Worm (Caenorhabditis elegans) whole organism, late embryonic: ENCODE results near the gene R193.6.

Experiments used
- C08G9.2 ChIP-seq: sonication (generic microtip); optimal IDR thresholded peaks from 2 replicates; lab custom pipeline; 2016; ENCODE audit warnings: mild to moderate bottlenecking, missing genetic modification characterization, moderate library complexity, missing compliant biosample characterization
- F13H6.1 ChIP-seq: sonication (generic microtip); optimal IDR thresholded peaks from 2 replicates; lab custom pipeline; 2016; ENCODE audit warnings: missing genetic modification characterization, missing compliant biosample characterization
- K02D7.2 ChIP-seq: sonication (generic microtip); optimal IDR thresholded peaks from 2 replicates; lab custom pipeline; 2017; ENCODE audit warnings: mild to moderate bottlenecking, missing genetic modification characterization, missing compliant biosample characterization
- ahr-1 ChIP-seq: sonication (generic microtip); optimal IDR thresholded peaks from 2 replicates; lab custom pipeline; 2016; ENCODE audit warnings: missing genetic modification characterization, missing compliant biosample characterization
- ama-1 ChIP-seq: fragments of 150-350 bp; optimal IDR thresholded peaks from 2 replicates; lab custom pipeline; 2014
- ceh-18 ChIP-seq: sonication (generic microtip); optimal IDR thresholded peaks from 2 replicates; lab custom pipeline; 2016; ENCODE audit warnings: missing genetic modification characterization, missing compliant biosample characterization
- ceh-19 ChIP-seq: fragments of 200-800 bp; sonication (Bioruptor generic); optimal IDR thresholded peaks from 2 replicates; lab custom pipeline; 2018; ENCODE audit warnings: mild to moderate bottlenecking, missing genetic modification characterization, missing compliant biosample characterization
- ceh-2 ChIP-seq: sonication (generic microtip); optimal IDR thresholded peaks from 2 replicates; lab custom pipeline; 2016; ENCODE audit warnings: missing genotype, missing genetic modification characterization, missing compliant biosample characterization
- ceh-22 ChIP-seq: sonication (generic microtip); optimal IDR thresholded peaks from 2 replicates; lab custom pipeline; 2017; ENCODE audit warnings: missing biosample characterization, missing genetic modification characterization
- ceh-30 ChIP-seq: fragments of 150-350 bp; optimal IDR thresholded peaks from 2 replicates; lab custom pipeline; 2014; ENCODE audit warnings: missing biosample characterization, missing genetic modification characterization
- ceh-34 ChIP-seq: sonication (generic microtip); optimal IDR thresholded peaks from 2 replicates; lab custom pipeline; 2016; ENCODE audit warnings: mild to moderate bottlenecking, missing genetic modification characterization, missing compliant biosample characterization
- ceh-48 ChIP-seq: sonication (generic microtip); optimal IDR thresholded peaks from 2 replicates; lab custom pipeline; 2016; ENCODE audit warnings: missing genetic modification characterization, inconsistent platforms, missing compliant biosample characterization
- ceh-6 ChIP-seq: fragments of 200-800 bp; sonication (Bioruptor generic); optimal IDR thresholded peaks from 2 replicates; lab custom pipeline; 2018; ENCODE audit warnings: mild to moderate bottlenecking, missing genetic modification characterization, missing compliant biosample characterization
- ceh-9 ChIP-seq: sonication (generic microtip); optimal IDR thresholded peaks from 2 replicates; lab custom pipeline; 2016; ENCODE audit warnings: mild to moderate bottlenecking, missing genetic modification characterization, inconsistent platforms, missing compliant biosample characterization
- elt-2 ChIP-seq: sonication (generic microtip); optimal IDR thresholded peaks from 2 replicates; lab custom pipeline; 2016; ENCODE audit warnings: missing genetic modification reagents, missing genetic modification characterization, missing compliant biosample characterization
- ets-4 ChIP-seq: sonication (generic microtip); optimal IDR thresholded peaks from 2 replicates; lab custom pipeline; 2016; ENCODE audit warnings: missing genetic modification characterization, missing compliant biosample characterization
- fax-1 ChIP-seq: sonication (generic microtip); optimal IDR thresholded peaks from 2 replicates; lab custom pipeline; 2016; ENCODE audit warnings: missing genotype, missing genetic modification characterization, missing compliant biosample characterization
- fkh-6 ChIP-seq: sonication (generic microtip); optimal IDR thresholded peaks from 2 replicates; lab custom pipeline; 2016; ENCODE audit warnings: missing genetic modification characterization, missing compliant biosample characterization
- gmeb-2 ChIP-seq: sonication (generic microtip); optimal IDR thresholded peaks from 2 replicates; lab custom pipeline; 2016; ENCODE audit warnings: missing genetic modification characterization, inconsistent platforms, missing compliant biosample characterization
- hlh-6 ChIP-seq: sonication (generic microtip); optimal IDR thresholded peaks from 2 replicates; lab custom pipeline; 2016; ENCODE audit warnings: missing genotype, missing genetic modification characterization, missing compliant biosample characterization
- hlh-8 ChIP-seq: sonication (generic microtip); optimal IDR thresholded peaks from 2 replicates; lab custom pipeline; 2016; ENCODE audit warnings: missing genotype, missing genetic modification characterization, missing compliant biosample characterization
- lin-11 ChIP-seq: fragments of 200-800 bp; sonication (Bioruptor generic); optimal IDR thresholded peaks from 2 replicates; lab custom pipeline; 2018; ENCODE audit warnings: mild to moderate bottlenecking, missing genetic modification characterization, missing compliant biosample characterization
- madf-2 ChIP-seq: sonication (generic microtip); optimal IDR thresholded peaks from 2 replicates; lab custom pipeline; 2017; ENCODE audit warnings: missing genetic modification characterization, missing compliant biosample characterization
- nfya-1 ChIP-seq: sonication (generic microtip); optimal IDR thresholded peaks from 2 replicates; lab custom pipeline; 2017; ENCODE audit warnings: missing genetic modification characterization, mild to moderate bottlenecking, missing compliant biosample characterization, antibody characterized with exemption, moderate library complexity
- nhr-11 ChIP-seq: fragments of 150-350 bp; optimal IDR thresholded peaks from 2 replicates; lab custom pipeline; 2014; ENCODE audit warnings: missing biosample characterization, missing genetic modification characterization
- nhr-232 ChIP-seq: sonication (generic microtip); optimal IDR thresholded peaks from 2 replicates; lab custom pipeline; 2016; ENCODE audit warnings: missing genetic modification characterization, missing compliant biosample characterization
- npax-4 ChIP-seq: sonication (generic microtip); optimal IDR thresholded peaks from 2 replicates; lab custom pipeline; 2016; ENCODE audit warnings: missing genetic modification characterization, missing compliant biosample characterization
- odd-2 ChIP-seq: sonication (generic microtip); optimal IDR thresholded peaks from 2 replicates; lab custom pipeline; 2017; ENCODE audit warnings: antibody characterized with exemption, mild to moderate bottlenecking, missing genetic modification characterization, missing compliant biosample characterization
- pag-3 ChIP-seq: sonication (generic microtip); optimal IDR thresholded peaks from 2 replicates; lab custom pipeline; 2016; ENCODE audit warnings: missing compliant biosample characterization, missing genetic modification characterization, borderline replicate concordance
- pax-1 ChIP-seq: fragments of 150-350 bp; optimal IDR thresholded peaks from 2 replicates; lab custom pipeline; 2014; ENCODE audit warnings: missing biosample characterization, missing genetic modification characterization
- pha-4 ChIP-seq: fragments of 150-350 bp; optimal IDR thresholded peaks from 2 replicates; lab custom pipeline; 2018; ENCODE audit warnings: missing biosample characterization, missing genetic modification reagents, missing genetic modification characterization
- rnt-1 ChIP-seq: sonication (generic microtip); optimal IDR thresholded peaks from 2 replicates; lab custom pipeline; 2016; ENCODE audit warnings: missing genetic modification characterization, missing compliant biosample characterization
- sox-4 ChIP-seq: sonication (generic microtip); optimal IDR thresholded peaks from 2 replicates; lab custom pipeline; 2017; ENCODE audit warnings: mild to moderate bottlenecking, missing genetic modification characterization, inconsistent platforms, missing compliant biosample characterization
- tbx-7 ChIP-seq: sonication (generic microtip); optimal IDR thresholded peaks from 2 replicates; lab custom pipeline; 2016; ENCODE audit warnings: missing genotype, missing genetic modification characterization, missing compliant biosample characterization
- unc-3 ChIP-seq, 2 experiments: fragments of 200-800 bp in 1 of 2; sonication (Bioruptor generic) in 1 of 2; sonication (generic microtip) in 1 of 2; conservative IDR thresholded peaks in 1 of 2; optimal IDR thresholded peaks in 1 of 2; 2 replicates each; pipeline versions ENCODE4 v1.3.6 to Lab custom; 2016 to 2022; ENCODE audit warnings: missing compliant biosample characterization in 2 of 2, missing genetic modification characterization in 2 of 2, missing genetic modification reagents in 1 of 2
- unc-55 ChIP-seq: sonication (generic microtip); optimal IDR thresholded peaks from 2 replicates; lab custom pipeline; 2017; ENCODE audit warnings: missing biosample characterization, missing genetic modification reagents, missing genetic modification characterization
- ztf-16 ChIP-seq: sonication (generic microtip); optimal IDR thresholded peaks from 2 replicates; lab custom pipeline; 2017; ENCODE audit warnings: missing genetic modification characterization, missing compliant biosample characterization

R193.6 gene

ce11 chrX:1103702-1104262 lies 44.8 kb upstream of the R193.6 start, which contains the start of gene ife-4 (continued):
- TF ChIP-seq npax-4 (tag; lab: Kevin White, UChicago) (no peak), pag-3 (tag; lab: Kevin White, UChicago) (no peak), madf-2 (tag; lab: Kevin White, UChicago) (no peak), elt-2 (tag; lab: Kevin White, UChicago) (no peak), fax-1 (tag; lab: Kevin White, UChicago) (peak; percentile 15), ceh-2 (tag; lab: Kevin White, UChicago) (peak; percentile 59), unc-3 (GFP tag; conservative IDR thresholded peaks at IDR 0.05; lab: Robert Waterston, UW) (no peak), unc-3 (tag; optimal IDR thresholded peaks at IDR 0.05; lab: Kevin White, UChicago) (no peak), gmeb-2 (tag; lab: Kevin White, UChicago) (no peak), tbx-7 (tag; lab: Kevin White, UChicago) (no peak), ets-4 (no peak), ceh-6 (no peak), F13H6.1 (no peak), nhr-11 (tag; lab: Kevin White, UChicago) (no peak), unc-55 (peak; percentile 72), odd-2 (tag; lab: Kevin White, UChicago) (no peak), lin-11 (tag; lab: Kevin White, UChicago) (no peak), ceh-48 (tag; lab: Kevin White, UChicago) (peak; percentile 87), nhr-232 (no peak), C08G9.2 (tag; lab: Kevin White, UChicago) (peak; percentile 18), hlh-8 (tag; lab: Kevin White, UChicago) (peak; percentile 36)
- TF ChIP-seq, all 69 proteins: peak for 16

- TF ChIP-seq sox-4 (tag; lab: Kevin White, UChicago) (no peak), ceh-9 (tag; lab: Kevin White, UChicago) (no peak), ceh-22 (tag; lab: Kevin White, UChicago) (no peak), pha-4 (tag; lab: Kevin White, UChicago) (no peak), ceh-34 (tag; lab: Kevin White, UChicago) (no peak), madf-2 (tag; lab: Kevin White, UChicago) (no peak), pax-1 (tag; lab: Kevin White, UChicago) (no peak), hlh-6 (tag; lab: Kevin White, UChicago) (no peak), ztf-16 (tag; lab: Kevin White, UChicago) (no peak), K02D7.2 (no peak)
- TF ChIP-seq, all 69 proteins: peak for 0
These were observed 40.8 kb upstream of the R193.6 start, which contains the start of gene C05D9.4 for ce11 chrX:1107758-1108157. Gene C05D9.4, plus strand, starts transcription at chrX:1108058.

- TF ChIP-seq ahr-1 (no peak), hlh-8 (tag; lab: Kevin White, UChicago) (no peak), ceh-30 (tag; lab: Kevin White, UChicago) (no peak), ceh-48 (tag; lab: Kevin White, UChicago) (no peak), ceh-19 (GFP tag; lab: Kevin White, UChicago) (no peak), rnt-1 (tag; lab: Kevin White, UChicago) (peak; percentile 70), sox-4 (tag; lab: Kevin White, UChicago) (no peak), ceh-18 (tag; lab: Kevin White, UChicago) (peak; percentile 12), ama-1 (lab: Kevin White, UChicago) (no peak), nfya-1 (tag; lab: Kevin White, UChicago) (no peak), unc-55 (peak; percentile 87), hlh-6 (tag; lab: Kevin White, UChicago) (no peak)
These were observed 39.7 kb upstream of the R193.6 start for ce11 chrX:1108874-1109273.

DNA sequence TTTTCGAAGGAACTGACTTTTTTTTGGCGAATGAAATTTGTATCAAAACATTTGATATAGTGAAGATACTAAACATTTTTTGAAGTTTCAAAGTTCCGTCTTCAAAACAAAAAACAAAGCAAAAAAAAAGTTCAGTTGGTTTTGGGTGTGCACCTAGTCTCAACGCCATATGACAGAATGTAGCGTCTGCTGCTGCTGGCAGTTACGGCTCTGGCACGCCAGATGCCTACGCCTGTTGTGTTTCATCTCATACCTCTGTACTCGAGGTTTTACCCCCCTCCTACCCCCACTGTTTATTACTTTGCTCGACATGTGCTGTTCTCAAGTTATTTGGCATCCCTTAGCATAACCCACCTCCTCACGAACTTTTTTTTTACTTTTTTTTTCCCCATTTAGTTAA lies 37.9 kb upstream of the R193.6 start:
- TF ChIP-seq fax-1 (tag; lab: Kevin White, UChicago): no peak
- peak; percentile 27 for TF ChIP-seq unc-55
- TF ChIP-seq fkh-6 (tag; lab: Kevin White, UChicago): no peak
- no peak for TF ChIP-seq npax-4 (tag; lab: Kevin White, UChicago)
- TF ChIP-seq hlh-8 (tag; lab: Kevin White, UChicago): peak; percentile 64
- TF ChIP-seq ceh-18 (tag; lab: Kevin White, UChicago): peak; percentile 22
